Worm (Caenorhabditis elegans) whole organism, late embryonic: ENCODE results near the gene emb-30.

Source experiments
- C38D4.7 ChIP-seq: fragments of 200-800 bp; sonication (Bioruptor generic); optimal IDR thresholded peaks from 2 replicates; lab custom pipeline; 2018; ENCODE audit warnings: mild to moderate bottlenecking, missing genetic modification characterization, moderate library complexity, missing compliant biosample characterization
- K02D7.2 ChIP-seq: sonication (generic microtip); optimal IDR thresholded peaks from 2 replicates; lab custom pipeline; 2017; ENCODE audit warnings: mild to moderate bottlenecking, missing genetic modification characterization, missing compliant biosample characterization
- ahr-1 ChIP-seq: sonication (generic microtip); optimal IDR thresholded peaks from 2 replicates; lab custom pipeline; 2016; ENCODE audit warnings: missing genetic modification characterization, missing compliant biosample characterization
- ama-1 ChIP-seq: fragments of 150-350 bp; optimal IDR thresholded peaks from 2 replicates; lab custom pipeline; 2014
- ceh-18 ChIP-seq: sonication (generic microtip); optimal IDR thresholded peaks from 2 replicates; lab custom pipeline; 2016; ENCODE audit warnings: missing genetic modification characterization, missing compliant biosample characterization
- ceh-19 ChIP-seq: fragments of 200-800 bp; sonication (Bioruptor generic); optimal IDR thresholded peaks from 2 replicates; lab custom pipeline; 2018; ENCODE audit warnings: mild to moderate bottlenecking, missing genetic modification characterization, missing compliant biosample characterization
- che-1 ChIP-seq: sonication (generic microtip); optimal IDR thresholded peaks from 2 replicates; lab custom pipeline; 2016; ENCODE audit warnings: mild to moderate bottlenecking, missing genetic modification characterization, missing compliant biosample characterization
- dmd-4 ChIP-seq: sonication (generic microtip); optimal IDR thresholded peaks from 2 replicates; lab custom pipeline; 2016; ENCODE audit warnings: borderline replicate concordance, missing genetic modification characterization, missing compliant biosample characterization
- eyg-1 ChIP-seq: sonication (generic microtip); optimal IDR thresholded peaks from 2 replicates; lab custom pipeline; 2016; ENCODE audit warnings: missing genotype, missing genetic modification characterization, missing compliant biosample characterization
- hlh-13 ChIP-seq: fragments of 200-800 bp; sonication (Bioruptor generic); optimal IDR thresholded peaks from 2 replicates; lab custom pipeline; 2018; ENCODE audit warnings: mild to moderate bottlenecking, missing genetic modification characterization, missing compliant biosample characterization
- lim-6 ChIP-seq: sonication (generic microtip); optimal IDR thresholded peaks from 2 replicates; lab custom pipeline; 2016; ENCODE audit warnings: missing genetic modification characterization, missing compliant biosample characterization
- nhr-232 ChIP-seq: sonication (generic microtip); optimal IDR thresholded peaks from 2 replicates; lab custom pipeline; 2016; ENCODE audit warnings: missing genetic modification characterization, missing compliant biosample characterization
- pha-2 ChIP-seq: sonication (generic microtip); optimal IDR thresholded peaks from 2 replicates; lab custom pipeline; 2017; ENCODE audit warnings: mild to moderate bottlenecking, missing genetic modification characterization, missing compliant biosample characterization
- pha-4 ChIP-seq: fragments of 150-350 bp; optimal IDR thresholded peaks from 2 replicates; lab custom pipeline; 2018; ENCODE audit warnings: missing biosample characterization, missing genetic modification reagents, missing genetic modification characterization
- pros-1 ChIP-seq: fragments of 150-350 bp; optimal IDR thresholded peaks from 2 replicates; lab custom pipeline; 2014; ENCODE audit warnings: missing biosample characterization, missing genetic modification reagents, missing genetic modification characterization
- rnt-1 ChIP-seq: sonication (generic microtip); optimal IDR thresholded peaks from 2 replicates; lab custom pipeline; 2016; ENCODE audit warnings: missing genetic modification characterization, missing compliant biosample characterization
- sox-4 ChIP-seq: sonication (generic microtip); optimal IDR thresholded peaks from 2 replicates; lab custom pipeline; 2017; ENCODE audit warnings: mild to moderate bottlenecking, missing genetic modification characterization, inconsistent platforms, missing compliant biosample characterization
- syd-9 ChIP-seq: sonication (generic microtip); optimal IDR thresholded peaks from 2 replicates; lab custom pipeline; 2016; ENCODE audit warnings: mild to moderate bottlenecking, missing genetic modification characterization, moderate library complexity, missing compliant biosample characterization
- tbx-2 ChIP-seq: sonication (generic microtip); optimal IDR thresholded peaks from 2 replicates; lab custom pipeline; 2016; ENCODE audit warnings: missing genetic modification characterization, missing compliant biosample characterization
- unc-55 ChIP-seq: sonication (generic microtip); optimal IDR thresholded peaks from 2 replicates; lab custom pipeline; 2017; ENCODE audit warnings: missing biosample characterization, missing genetic modification reagents, missing genetic modification characterization

The emb-30 gene

DNA sequence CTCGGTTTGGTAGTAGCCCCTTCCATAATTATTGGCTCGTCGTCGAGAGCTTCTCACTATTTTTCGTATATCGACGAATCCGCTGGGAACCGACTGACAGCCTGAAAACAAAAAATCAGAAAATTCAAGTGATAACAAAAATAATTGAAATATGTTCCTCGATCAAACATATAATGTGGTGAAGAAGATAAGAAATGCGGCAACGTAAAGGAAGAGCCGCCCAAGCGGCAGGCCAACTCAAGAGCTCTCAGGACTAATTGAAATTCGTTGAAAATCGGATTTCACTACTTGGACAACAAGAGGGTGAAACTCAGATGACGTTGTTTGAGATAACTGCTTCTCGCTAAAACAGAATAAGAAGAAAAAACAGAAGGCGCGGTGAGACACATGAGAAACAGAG lies 51.3 kb downstream of the emb-30 start, which contains the start of gene slc-17.2:
Gene slc-17.2 (minus strand): TSS at position 101 of the 400 bp plus-strand sequence.
- TF ChIP-seq hlh-13 (GFP tag; lab: Kevin White, UChicago) (no peak), C38D4.7 (GFP tag; lab: Kevin White, UChicago) (no peak), pros-1 (tag; lab: Kevin White, UChicago) (no peak), eyg-1 (tag; lab: Kevin White, UChicago) (no peak)

DNA sequence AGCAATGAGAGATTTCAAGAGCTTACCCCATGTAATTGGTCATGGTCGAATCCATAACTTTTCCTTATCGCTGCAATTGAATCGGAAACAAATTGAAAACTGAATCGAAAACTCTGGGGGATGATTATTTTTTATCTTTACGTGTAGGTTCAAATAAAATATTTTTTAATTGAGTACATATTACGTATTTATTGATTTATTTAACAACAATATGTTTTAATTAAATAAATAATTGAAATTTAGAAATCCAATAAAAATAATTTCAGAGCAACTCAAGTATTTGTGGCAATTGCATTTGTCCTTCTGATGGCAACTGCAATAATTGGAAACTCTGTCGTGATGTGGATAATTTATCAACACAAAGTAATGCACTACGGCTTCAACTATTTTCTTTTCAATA lies 55.7 kb downstream of the emb-30 start, which contains the start of gene C38C10.3:
Gene C38C10.3 (minus strand): TSS at position 101 of the 400 bp plus-strand sequence.
- TF ChIP-seq tbx-2 (tag; lab: Kevin White, UChicago) (no peak), C38D4.7 (GFP tag; lab: Kevin White, UChicago) (no peak), che-1 (tag; lab: Kevin White, UChicago) (no peak), lim-6 (no peak), dmd-4 (tag; lab: Kevin White, UChicago) (no peak), ama-1 (lab: Kevin White, UChicago) (no peak), pha-4 (tag; lab: Kevin White, UChicago) (no peak), syd-9 (tag; lab: Kevin White, UChicago) (no peak), K02D7.2 (tag; lab: Kevin White, UChicago) (no peak), rnt-1 (tag; lab: Kevin White, UChicago) (no peak), ceh-19 (no peak), ahr-1 (tag; lab: Kevin White, UChicago) (no peak), pha-2 (tag; lab: Kevin White, UChicago) (no peak), nhr-232 (tag; lab: Kevin White, UChicago) (no peak), ceh-18 (tag; lab: Kevin White, UChicago) (no peak), sox-4 (tag; lab: Kevin White, UChicago) (no peak), unc-55 (GFP tag; lab: Kevin White, UChicago) (no peak)
